Worm (Caenorhabditis elegans) whole organism, midembryonic: Measurements from ENCODE around the gene tps-2.

Experiments used
- T22C8.4 ChIP-seq: fragments of 200-800 bp; sonication (Bioruptor generic); IDR thresholded peaks from 2 replicates; pipeline ENCODE4 v1.3.6; 2022; ENCODE audit warnings: missing genetic modification characterization, missing compliant biosample characterization
- flt-1 ChIP-seq: fragments of 200-800 bp; sonication (Bioruptor generic); IDR thresholded peaks from 2 replicates; pipeline ENCODE4 v1.3.6; 2022; ENCODE audit warnings: missing genetic modification characterization, missing compliant biosample characterization

DNA sequence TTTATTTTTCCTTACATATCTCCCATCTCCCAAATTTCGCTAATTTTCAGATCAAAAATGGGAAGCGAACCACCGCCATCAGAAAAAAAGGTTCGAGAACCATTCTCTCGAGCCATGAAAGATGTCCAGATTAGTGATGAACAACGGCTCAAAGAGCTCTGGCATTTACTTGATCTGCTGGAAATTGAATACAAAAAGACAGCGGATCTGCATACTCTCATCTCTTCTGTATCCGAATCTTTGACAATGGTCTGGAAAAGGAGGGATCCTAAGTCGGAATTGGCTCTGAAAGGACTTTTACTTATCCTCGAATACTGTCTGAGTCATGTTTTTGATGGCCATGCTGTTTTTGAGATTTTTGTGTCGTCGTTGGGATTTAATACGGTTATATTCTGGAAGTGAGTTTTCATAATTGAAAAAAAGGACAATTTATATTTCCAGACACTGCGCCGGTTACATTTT, at the start of gene tps-2:
- TF ChIP-seq flt-1 (GFP tag; lab: Robert Waterston, UW) (no peak), T22C8.4 (GFP tag; lab: Robert Waterston, UW) (no peak)
